Fruit fly (Drosophila melanogaster) whole organism, pupa: ENCODE measurements around the gene Pop5.

ENCODE experiments used
- CG12605 ChIP-seq: fragments of 200-800 bp; sonication (Bioruptor generic); IDR thresholded peaks from 2 replicates; pipeline ENCODE4 v1.3.6; 2022; ENCODE audit warnings: missing biosample characterization, missing genetic modification characterization
- CG34367 ChIP-seq: fragments of 200-800 bp; sonication (Bioruptor generic); optimal IDR thresholded peaks from 2 replicates; lab custom pipeline; 2018; ENCODE audit warnings: missing biosample characterization, mild to moderate bottlenecking, missing genetic modification characterization
- EcR ChIP-seq: fragments of 200-800 bp; sonication (Bioruptor generic); optimal IDR thresholded peaks from 3 replicates; lab custom pipeline; 2019; ENCODE audit warnings: missing biosample characterization, missing genetic modification characterization, mild to moderate bottlenecking, moderate library complexity, missing genetic modification reagents
- Snoo ChIP-seq: fragments of 200-800 bp; sonication (Bioruptor generic); optimal IDR thresholded peaks from 3 replicates; lab custom pipeline; 2017; ENCODE audit warnings: missing biosample characterization, mild to moderate bottlenecking, missing genetic modification characterization, inconsistent platforms

DNA sequence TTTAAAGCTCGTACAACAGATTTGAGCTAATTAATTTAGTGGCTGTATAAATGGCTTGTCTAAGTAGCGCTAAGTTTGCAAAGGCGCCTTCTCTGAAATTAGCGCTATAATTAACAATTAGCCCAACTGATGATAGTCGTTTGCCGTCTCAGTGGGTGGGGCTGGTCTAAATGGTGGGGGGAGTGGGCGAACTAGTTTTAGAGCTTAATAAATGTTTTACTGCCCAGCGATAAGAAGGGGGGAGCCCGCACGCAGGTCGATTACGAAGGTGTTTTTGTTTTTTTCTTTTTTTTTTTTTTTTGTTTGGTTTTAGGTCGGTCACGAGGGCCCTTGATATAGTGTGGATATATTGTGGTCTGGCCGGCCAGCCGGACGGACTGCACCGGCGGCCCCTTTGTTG lies 43.8 kb downstream of the Pop5 start:
- TF ChIP-seq CG12605 (GFP tag; lab: Robert Waterston, UW) (no peak), Snoo (tag; lab: Kevin White, UChicago) (no peak), EcR (GFP tag; lab: Kevin White, UChicago) (peak; percentile 21), CG34367 (tag; lab: Kevin White, UChicago) (no peak)
